Fruit fly (Drosophila melanogaster): Measurements from ENCODE around the gene CG32816.

DNA sequence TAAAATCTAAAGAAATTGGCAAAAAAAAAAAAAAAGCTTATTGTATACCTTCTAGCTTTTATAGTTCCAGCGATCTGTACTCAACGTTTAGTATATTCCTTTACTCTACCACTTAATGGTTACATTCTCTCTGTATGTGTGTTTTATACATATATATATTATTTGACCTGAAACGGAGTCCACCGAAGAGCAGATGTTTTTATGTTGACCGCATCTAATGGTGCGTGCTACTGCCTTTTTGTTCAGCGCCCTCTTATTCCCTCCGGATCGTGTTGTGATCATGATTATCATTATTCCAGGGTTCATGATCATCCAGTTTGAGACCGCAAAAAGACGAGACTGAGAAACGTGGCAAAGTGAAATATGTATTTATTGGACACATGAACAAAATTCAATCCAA lies 78.3 kb downstream of the CG32816 start:
- TF ChIP-seq CG4496 (GFP tag; IDR thresholded peaks at IDR 0.05) (no peak), CG32121 (GFP tag; IDR thresholded peaks at IDR 0.05) (no peak), fd96Ca (GFP tag; IDR thresholded peaks at IDR 0.05) (no peak), D1 (tag; optimal IDR thresholded peaks at IDR 0.05) (no peak), rn (GFP tag; IDR thresholded peaks at IDR 0.05) (no peak), Pif1B (GFP tag; optimal IDR thresholded peaks at IDR 0.05) (no peak), CG13204 (GFP tag; optimal IDR thresholded peaks at IDR 0.05) (no peak), gl (tag; optimal IDR thresholded peaks at IDR 0.05) (no peak), CG12605 (GFP tag; IDR thresholded peaks at IDR 0.05) (no peak), CG10348 (GFP tag; IDR thresholded peaks at IDR 0.05) (no peak), Ets98B (GFP tag; IDR thresholded peaks at IDR 0.05) (no peak)

Measured in whole organism, pupa.